Fruit fly (Drosophila melanogaster) whole organism, embryonic: Measurements from ENCODE around the gene blp.

Source experiments
- CG11695 ChIP-seq: fragments of 200-800 bp; sonication (Bioruptor generic); IDR thresholded peaks from 3 replicates; pipeline ENCODE4 v1.3.6; 2022; ENCODE audit warnings: missing biosample characterization, missing genetic modification characterization
- CG13894 ChIP-seq: fragments of 200-800 bp; sonication (Bioruptor generic); optimal IDR thresholded peaks from 3 replicates; lab custom pipeline; 2018; ENCODE audit warnings: missing biosample characterization, mild to moderate bottlenecking, missing genetic modification characterization, moderate library complexity
- CG17612 ChIP-seq: fragments of 200-800 bp; sonication (Bioruptor generic); IDR thresholded peaks from 2 replicates; pipeline ENCODE4 v1.3.6; 2022; ENCODE audit warnings: missing biosample characterization, missing genetic modification characterization
- CG1792 ChIP-seq: fragments of 200-800 bp; sonication (Bioruptor generic); optimal IDR thresholded peaks from 2 replicates; lab custom pipeline; 2016; ENCODE audit warnings: missing biosample characterization, missing genetic modification characterization
- CG18619 ChIP-seq: fragments of 200-800 bp; sonication (Bioruptor generic); optimal IDR thresholded peaks from 3 replicates; lab custom pipeline; 2017; ENCODE audit warnings: missing biosample characterization, mild to moderate bottlenecking, missing genetic modification characterization
- CG3065 ChIP-seq: fragments of 200-800 bp; sonication (Bioruptor generic); optimal IDR thresholded peaks from 2 replicates; lab custom pipeline; 2016; ENCODE audit warnings: missing biosample characterization, missing genetic modification characterization
- CG4730 ChIP-seq: fragments of 200-800 bp; sonication (Bioruptor generic); IDR thresholded peaks from 2 replicates; pipeline ENCODE4 v1.3.6; 2022; ENCODE audit warnings: missing biosample characterization, missing genetic modification characterization
- CG6765 ChIP-seq: fragments of 200-800 bp; sonication (Bioruptor generic); optimal IDR thresholded peaks from 3 replicates; lab custom pipeline; 2017; ENCODE audit warnings: missing biosample characterization, mild to moderate bottlenecking, missing genetic modification characterization
- CG7372 ChIP-seq: fragments of 200-800 bp; sonication (Bioruptor generic); IDR thresholded peaks from 2 replicates; pipeline ENCODE4 v1.3.6; 2022; ENCODE audit warnings: missing biosample characterization, missing genetic modification characterization
- CG7745 ChIP-seq: fragments of 200-800 bp; sonication (Bioruptor generic); optimal IDR thresholded peaks from 2 replicates; lab custom pipeline; 2018; ENCODE audit warnings: missing biosample characterization, mild to moderate bottlenecking, missing genetic modification characterization, moderate library complexity
- CG8765 ChIP-seq: fragments of 200-800 bp; sonication (Bioruptor generic); IDR thresholded peaks from 2 replicates; pipeline ENCODE4 v1.3.6; 2022; ENCODE audit warnings: missing biosample characterization, missing genetic modification characterization
- CTCF ChIP-seq: fragments of 200-800 bp; sonication (Bioruptor generic); optimal IDR thresholded peaks from 2 replicates; lab custom pipeline; 2017; ENCODE audit warnings: missing biosample characterization, mild to moderate bottlenecking, missing genetic modification characterization, moderate library complexity
- Camta ChIP-seq: fragments of 200-800 bp; sonication (Bioruptor generic); optimal IDR thresholded peaks from 2 replicates; lab custom pipeline; 2016; ENCODE audit warnings: missing biosample characterization, missing genetic modification characterization
- Deaf1 ChIP-seq: fragments of 200-800 bp; optimal IDR thresholded peaks from 3 replicates; lab custom pipeline; 2019; ENCODE audit warnings: missing biosample characterization, mild to moderate bottlenecking, missing genetic modification characterization, moderate library complexity
- Drgx ChIP-seq: fragments of 200-800 bp; sonication (Bioruptor generic); IDR thresholded peaks from 2 replicates; pipeline ENCODE4 v1.3.6; 2022; ENCODE audit warnings: missing biosample characterization, missing genetic modification characterization
- Hr51 ChIP-seq, 2 experiments: fragments of 200-800 bp; sonication (Bioruptor generic); optimal IDR thresholded peaks; 2 replicates in 1 of 2; 3 replicates in 1 of 2; lab custom pipeline; 2016 to 2018; ENCODE audit warnings: missing biosample characterization in 2 of 2, missing genetic modification characterization in 2 of 2, mild to moderate bottlenecking in 1 of 2, moderate library complexity in 1 of 2
- MESR4 ChIP-seq: fragments of 200-800 bp; sonication (Bioruptor generic); optimal IDR thresholded peaks from 2 replicates; lab custom pipeline; 2018; ENCODE audit warnings: missing biosample characterization, mild to moderate bottlenecking, missing genetic modification characterization, moderate library complexity
- Med ChIP-seq: fragments of 200-800 bp; sonication (Bioruptor generic); peaks from one replicate; lab custom pipeline; 2016; ENCODE audit warnings: missing biosample characterization, missing genetic modification characterization, mild to moderate bottlenecking, inconsistent platforms, moderate library complexity
- NC2α ChIP-seq: fragments of 200-800 bp; sonication (Bioruptor generic); optimal IDR thresholded peaks from 2 replicates; lab custom pipeline; 2016; ENCODE audit warnings: missing biosample characterization, missing genetic modification characterization
- Neu2 ChIP-seq: fragments of 200-800 bp; sonication (Bioruptor generic); optimal IDR thresholded peaks from 3 replicates; lab custom pipeline; 2016; ENCODE audit warnings: missing biosample characterization, missing genetic modification characterization, borderline replicate concordance
- Nf-YA ChIP-seq: fragments of 200-800 bp; sonication (Bioruptor generic); IDR thresholded peaks from 2 replicates; pipeline ENCODE4 v1.3.6; 2022; ENCODE audit warnings: missing biosample characterization, missing genetic modification characterization
- Nf-YC ChIP-seq: fragments of 200-800 bp; optimal IDR thresholded peaks from 3 replicates; lab custom pipeline; 2019; ENCODE audit warnings: missing biosample characterization, mild to moderate bottlenecking, missing genetic modification characterization, moderate library complexity
- Optix ChIP-seq: fragments of 200-800 bp; sonication (Bioruptor generic); IDR thresholded peaks from 3 replicates; pipeline ENCODE4 v1.3.6; 2022; ENCODE audit warnings: missing biosample characterization, missing genetic modification characterization
- Pdp1 ChIP-seq, 2 experiments: fragments of 200-800 bp; sonication (Bioruptor generic); optimal IDR thresholded peaks; 3 replicates each; lab custom pipeline; 2016; ENCODE audit warnings: missing biosample characterization in 2 of 2, missing genetic modification characterization in 2 of 2, mild to moderate bottlenecking in 1 of 2, moderate library complexity in 1 of 2
- Usf ChIP-seq: fragments of 200-800 bp; sonication (Bioruptor generic); optimal IDR thresholded peaks from 2 replicates; lab custom pipeline; 2017; ENCODE audit warnings: missing genotype, missing biosample characterization, missing genetic modification characterization
- ab ChIP-seq: fragments of 200-800 bp; sonication (Bioruptor generic); optimal IDR thresholded peaks from 2 replicates; lab custom pipeline; 2016; ENCODE audit warnings: missing biosample characterization, missing genetic modification characterization
- ara ChIP-seq: fragments of 200-800 bp; sonication (Bioruptor generic); IDR thresholded peaks from 2 replicates; pipeline ENCODE4 v1.3.6; 2022; ENCODE audit warnings: missing biosample characterization, missing genetic modification characterization
- ash1 ChIP-seq: fragments of 200-800 bp; sonication (Bioruptor generic); optimal IDR thresholded peaks from 2 replicates; lab custom pipeline; 2018; ENCODE audit warnings: missing biosample characterization, mild to moderate bottlenecking, missing genetic modification characterization
- cas ChIP-seq: fragments of 200-800 bp; sonication (Bioruptor generic); IDR thresholded peaks from 2 replicates; pipeline ENCODE4 v1.3.6; 2022; ENCODE audit warnings: missing biosample characterization, missing genetic modification characterization
- disco-r ChIP-seq: fragments of 200-800 bp; sonication (Bioruptor generic); optimal IDR thresholded peaks from 2 replicates; lab custom pipeline; 2016; ENCODE audit warnings: missing biosample characterization, missing genetic modification characterization
- emc ChIP-seq: fragments of 200-800 bp; sonication (Bioruptor generic); optimal IDR thresholded peaks from 2 replicates; lab custom pipeline; 2016; ENCODE audit warnings: missing biosample characterization, missing genetic modification characterization
- ems ChIP-seq: fragments of 200-800 bp; sonication (Bioruptor generic); optimal IDR thresholded peaks from 3 replicates; lab custom pipeline; 2016; ENCODE audit warnings: missing biosample characterization, missing genetic modification characterization
- eyg ChIP-seq: fragments of 200-800 bp; sonication (Bioruptor generic); optimal IDR thresholded peaks from 3 replicates; lab custom pipeline; 2016; ENCODE audit warnings: missing biosample characterization, missing genetic modification characterization
- fd102C ChIP-seq: fragments of 200-800 bp; sonication (Bioruptor generic); optimal IDR thresholded peaks from 2 replicates; lab custom pipeline; 2018; ENCODE audit warnings: missing biosample characterization, mild to moderate bottlenecking, missing genetic modification characterization, moderate library complexity
- jing ChIP-seq: fragments of 200-800 bp; sonication (Bioruptor generic); optimal IDR thresholded peaks from 2 replicates; lab custom pipeline; 2018; ENCODE audit warnings: missing biosample characterization, mild to moderate bottlenecking, missing genetic modification characterization
- kah ChIP-seq: fragments of 200-800 bp; sonication (Bioruptor generic); optimal IDR thresholded peaks from 2 replicates; lab custom pipeline; 2018; ENCODE audit warnings: missing biosample characterization, mild to moderate bottlenecking, missing genetic modification characterization
- lbe ChIP-seq: fragments of 200-800 bp; sonication (Bioruptor generic); optimal IDR thresholded peaks from 2 replicates; lab custom pipeline; 2016; ENCODE audit warnings: missing biosample characterization, mild to moderate bottlenecking, missing genetic modification characterization
- lola ChIP-seq, 3 experiments: fragments of >200 bp in 2 of 3; fragments of 200-800 bp in 1 of 3; sonication (Bioruptor generic) in 1 of 3; optimal IDR thresholded peaks; 2 replicates each; lab custom pipeline; 2017 to 2019; ENCODE audit warnings: missing biosample characterization in 3 of 3, missing genetic modification characterization in 3 of 3, mild to moderate bottlenecking in 1 of 3, moderate library complexity in 1 of 3
- nau ChIP-seq: fragments of 200-800 bp; sonication (Bioruptor generic); optimal IDR thresholded peaks from 3 replicates; lab custom pipeline; 2017; ENCODE audit warnings: missing biosample characterization, mild to moderate bottlenecking, missing genetic modification characterization, missing genetic modification reagents
- nerfin-1 ChIP-seq: fragments of 200-800 bp; sonication (Bioruptor generic); optimal IDR thresholded peaks from 3 replicates; lab custom pipeline; 2019; ENCODE audit warnings: missing biosample characterization, mild to moderate bottlenecking, missing genetic modification characterization, moderate library complexity
- pnt ChIP-seq: fragments of 200-800 bp; sonication (Bioruptor generic); optimal IDR thresholded peaks from 3 replicates; lab custom pipeline; 2016; ENCODE audit warnings: missing biosample characterization, missing genetic modification characterization
- pum ChIP-seq: fragments of 200-800 bp; sonication (Bioruptor generic); optimal IDR thresholded peaks from 2 replicates; lab custom pipeline; 2016; ENCODE audit warnings: missing biosample characterization, missing genetic modification characterization
- repo ChIP-seq: fragments of 200-800 bp; sonication (Bioruptor generic); optimal IDR thresholded peaks from 2 replicates; lab custom pipeline; 2016; ENCODE audit warnings: missing biosample characterization, missing genetic modification characterization
- run ChIP-seq: fragments of 200-800 bp; sonication (Bioruptor generic); optimal IDR thresholded peaks from 3 replicates; lab custom pipeline; 2018; ENCODE audit warnings: missing biosample characterization, mild to moderate bottlenecking, missing genetic modification characterization
- tap ChIP-seq: fragments of 200-800 bp; optimal IDR thresholded peaks from 3 replicates; lab custom pipeline; 2019; ENCODE audit warnings: missing biosample characterization, mild to moderate bottlenecking, missing genetic modification characterization, moderate library complexity
- tgo ChIP-seq: fragments of 200-800 bp; sonication (Bioruptor generic); IDR thresholded peaks from 3 replicates; pipeline ENCODE4 v1.3.6; 2022; ENCODE audit warnings: missing biosample characterization, missing genetic modification characterization
- tio ChIP-seq: fragments of 200-800 bp; sonication (Bioruptor generic); optimal IDR thresholded peaks from 2 replicates; lab custom pipeline; 2017; ENCODE audit warnings: missing biosample characterization, missing genetic modification characterization, inconsistent platforms
- twi ChIP-seq: fragments of 200-800 bp; optimal IDR thresholded peaks from 2 replicates; lab custom pipeline; 2019; ENCODE audit warnings: missing biosample characterization, mild to moderate bottlenecking, missing genetic modification characterization, moderate library complexity
- wek ChIP-seq: fragments of 200-800 bp; sonication (Bioruptor generic); optimal IDR thresholded peaks from 3 replicates; lab custom pipeline; 2018; ENCODE audit warnings: missing biosample characterization, mild to moderate bottlenecking, missing genetic modification characterization, moderate library complexity
- zfh2 ChIP-seq: fragments of 200-800 bp; sonication (Bioruptor generic); optimal IDR thresholded peaks from 2 replicates; lab custom pipeline; 2016; ENCODE audit warnings: missing biosample characterization, missing genetic modification characterization

blp gene

DNA sequence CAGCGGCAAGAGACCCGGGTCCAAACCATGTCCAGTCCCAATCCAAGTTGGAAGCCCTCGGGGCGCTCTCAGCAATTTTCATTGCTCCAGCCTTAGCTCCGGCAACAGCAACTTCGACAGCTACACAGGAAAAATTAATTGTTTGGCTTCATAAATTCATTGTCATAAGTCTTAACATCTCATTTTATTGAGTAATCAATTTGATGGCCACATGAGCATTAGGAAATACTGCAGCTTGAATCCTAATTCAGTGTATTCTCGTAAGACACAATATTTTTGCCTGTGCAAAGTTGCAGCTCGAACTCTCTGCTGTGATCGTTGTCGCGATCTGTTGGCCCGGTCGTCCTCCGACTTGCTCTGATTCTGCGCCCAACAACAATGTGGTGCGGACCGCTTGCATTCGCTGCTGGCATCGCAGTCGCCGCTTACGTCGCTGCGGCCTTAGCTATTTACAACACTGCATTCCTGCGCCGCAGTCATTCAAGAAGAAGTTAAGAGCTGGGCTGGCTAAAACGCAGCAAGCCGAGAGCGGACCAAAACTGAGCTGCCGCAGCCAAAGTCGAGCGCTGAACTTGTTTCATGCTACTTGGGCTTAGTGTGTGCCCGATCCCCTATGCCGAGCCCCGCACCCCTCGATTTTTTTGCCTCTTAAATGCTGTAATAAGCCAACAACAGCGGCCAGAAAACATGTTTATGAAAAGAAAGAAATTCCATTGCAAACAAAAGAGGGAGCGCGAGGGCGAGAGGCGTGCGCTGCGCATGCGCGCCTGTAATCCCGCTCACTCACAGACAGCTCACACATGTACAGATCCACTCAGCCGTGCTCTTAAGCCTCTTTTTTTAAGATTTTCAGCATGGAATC, 14.0 kb upstream of the blp start:
- TF ChIP-seq Camta (GFP tag; lab: Kevin White, UChicago) (no peak), ara (GFP tag; lab: Robert Waterston, UW) (no peak; the same call in 1 of the 2 replicates), CG7745 (tag; lab: Kevin White, UChicago) (no peak), zfh2 (GFP tag; lab: Kevin White, UChicago) (no peak), NC2α (no peak), CG1792 (GFP tag; lab: Kevin White, UChicago) (no peak), Pdp1 (GFP tag; optimal IDR thresholded peaks at IDR 0.05; lab: Kevin White, UChicago) (peak in 1 of 2 experiments; percentile 53), Neu2 (GFP tag; lab: Kevin White, UChicago) (no peak), nau (GFP tag; lab: Kevin White, UChicago) (no peak), kah (GFP tag; lab: Kevin White, UChicago) (no peak), pnt (no peak), CTCF (GFP tag; lab: Kevin White, UChicago) (no peak), CG4730 (GFP tag; lab: Robert Waterston, UW) (no peak), Usf (no peak), lola (GFP tag; optimal IDR thresholded peaks at IDR 0.05; lab: Kevin White, UChicago) (no peak), Nf-YA (GFP tag; lab: Robert Waterston, UW) (no peak), Optix (GFP tag; lab: Robert Waterston, UW) (0 out of 3 replicates have a peak, but pooled peaks have one; percentile 31), wek (no peak), Nf-YC (tag; lab: Kevin White, UChicago) (no peak), run (no peak), CG7372 (GFP tag; lab: Robert Waterston, UW) (no peak), lbe (GFP tag; lab: Kevin White, UChicago) (peak; percentile 86), disco-r (GFP tag; lab: Kevin White, UChicago) (no peak), Deaf1 (tag; lab: Kevin White, UChicago) (no peak), tap (no peak), emc (GFP tag; lab: Kevin White, UChicago) (no peak), Drgx (GFP tag; lab: Robert Waterston, UW) (peak; percentile 96), CG18619 (GFP tag; lab: Kevin White, UChicago) (no peak), jing (GFP tag; lab: Kevin White, UChicago) (peak; percentile 13), tgo (GFP tag; lab: Robert Waterston, UW) (no peak), CG13894 (tag; lab: Kevin White, UChicago) (no peak), tio (GFP tag; lab: Kevin White, UChicago) (no peak), ab (GFP tag; lab: Kevin White, UChicago) (no peak), ash1 (GFP tag; lab: Kevin White, UChicago) (no peak), eyg (GFP tag; lab: Kevin White, UChicago) (no peak), cas (no peak), CG17612 (GFP tag; lab: Robert Waterston, UW) (no peak), nerfin-1 (tag; lab: Kevin White, UChicago) (no peak), CG11695 (GFP tag; lab: Robert Waterston, UW) (no peak), CG8765 (GFP tag; lab: Robert Waterston, UW) (no peak), repo (no peak), twi (tag; lab: Kevin White, UChicago) (peak; percentile 87), CG3065 (GFP tag; lab: Kevin White, UChicago) (no peak), fd102C (no peak), MESR4 (GFP tag; lab: Kevin White, UChicago) (no peak), pum (GFP tag; lab: Kevin White, UChicago) (no peak), CG6765 (GFP tag; lab: Kevin White, UChicago) (no peak), Hr51 (GFP tag; optimal IDR thresholded peaks at IDR 0.05; lab: Kevin White, UChicago) (no peak), ems (GFP tag; lab: Kevin White, UChicago) (no peak), Med (GFP tag; lab: Kevin White, UChicago) (peak; percentile 64)
